Worm (Caenorhabditis elegans) whole organism, young adult: ENCODE measurements around the gene C34C12.1.

Source experiments
- F10E7.11 ChIP-seq: sonication (generic microtip); optimal IDR thresholded peaks from 2 replicates; lab custom pipeline; 2017; ENCODE audit warnings: mild to moderate bottlenecking, missing genetic modification characterization, moderate library complexity, missing compliant biosample characterization
- F22D6.2 ChIP-seq: sonication (generic microtip); optimal IDR thresholded peaks from 2 replicates; lab custom pipeline; 2016; ENCODE audit warnings: mild to moderate bottlenecking, missing genetic modification characterization, missing compliant biosample characterization
- F37B4.10 ChIP-seq: fragments of 200-800 bp; sonication (Bioruptor generic); IDR thresholded peaks from 2 replicates; pipeline ENCODE4 v1.3.6; 2022; ENCODE audit warnings: missing genetic modification characterization, missing compliant biosample characterization
- F39B2.1 ChIP-seq: fragments of 200-800 bp; sonication (Bioruptor generic); IDR thresholded peaks from 2 replicates; pipeline ENCODE4 v1.3.6; 2022; ENCODE audit warnings: missing genetic modification reagents, missing genetic modification characterization, missing compliant biosample characterization
- F52B5.7 ChIP-seq: sonication (generic microtip); optimal IDR thresholded peaks from 2 replicates; lab custom pipeline; 2016; ENCODE audit warnings: mild to moderate bottlenecking, missing genetic modification characterization, missing compliant biosample characterization
- F55B11.4 ChIP-seq: sonication (generic microtip); optimal IDR thresholded peaks from 2 replicates; lab custom pipeline; 2016; ENCODE audit warnings: missing compliant biosample characterization, missing genetic modification characterization, borderline replicate concordance; ENCODE audit not compliant: insufficient read depth
- F57A8.1 ChIP-seq: fragments of 200-800 bp; sonication (Bioruptor generic); optimal IDR thresholded peaks from 2 replicates; lab custom pipeline; 2018; ENCODE audit warnings: mild to moderate bottlenecking, missing genetic modification characterization, moderate library complexity, missing compliant biosample characterization
- T26A5.8 ChIP-seq: sonication (generic microtip); optimal IDR thresholded peaks from 2 replicates; lab custom pipeline; 2016; ENCODE audit warnings: missing genetic modification characterization, missing compliant biosample characterization
- Y53G8AR.9 ChIP-seq: fragments of 200-800 bp; sonication (Bioruptor generic); conservative IDR thresholded peaks from 2 replicates; pipeline ENCODE4 v1.3.6; 2022; ENCODE audit warnings: missing genetic modification reagents, missing genetic modification characterization, missing compliant biosample characterization
- Y67H2A.10 ChIP-seq: fragments of 200-800 bp; sonication (Bioruptor generic); conservative IDR thresholded peaks from 2 replicates; pipeline ENCODE4 v1.3.6; 2022; ENCODE audit warnings: missing genetic modification reagents, missing genetic modification characterization, missing compliant biosample characterization
- Y95B8A.8 ChIP-seq: fragments of 200-800 bp; sonication (Bioruptor generic); IDR thresholded peaks from 2 replicates; pipeline ENCODE4 v1.3.6; 2022; ENCODE audit warnings: missing genetic modification reagents, missing genetic modification characterization, missing compliant biosample characterization
- ZK185.1 ChIP-seq: sonication (generic microtip); optimal IDR thresholded peaks from 2 replicates; lab custom pipeline; 2016; ENCODE audit warnings: mild to moderate bottlenecking, missing genetic modification characterization, missing compliant biosample characterization; ENCODE audit not compliant: poor library complexity, severe bottlenecking
- aptf-2 ChIP-seq: fragments of 200-800 bp; sonication (Bioruptor generic); conservative IDR thresholded peaks from 2 replicates; pipeline ENCODE4 v1.3.6; 2022; ENCODE audit warnings: missing genetic modification reagents, missing genetic modification characterization, missing compliant biosample characterization
- athp-1 ChIP-seq: sonication (generic microtip); optimal IDR thresholded peaks from 2 replicates; lab custom pipeline; 2017; ENCODE audit warnings: mild to moderate bottlenecking, missing genetic modification characterization, missing compliant biosample characterization
- attf-3 ChIP-seq: fragments of 200-800 bp; sonication (Bioruptor generic); conservative IDR thresholded peaks from 2 replicates; pipeline ENCODE4 v1.3.6; 2022; ENCODE audit warnings: missing genetic modification reagents, missing genetic modification characterization, missing compliant biosample characterization
- bed-1 ChIP-seq: fragments of 200-800 bp; sonication (Bioruptor generic); IDR thresholded peaks from 2 replicates; pipeline ENCODE4 v1.3.6; 2022; ENCODE audit warnings: missing genetic modification reagents, missing genetic modification characterization, missing compliant biosample characterization
- ccch-3 ChIP-seq: fragments of 200-800 bp; sonication (Bioruptor generic); optimal IDR thresholded peaks from 2 replicates; lab custom pipeline; 2018; ENCODE audit warnings: mild to moderate bottlenecking, missing genetic modification characterization, missing compliant biosample characterization
- die-1 ChIP-seq: sonication (generic microtip); optimal IDR thresholded peaks from 2 replicates; lab custom pipeline; 2016; ENCODE audit warnings: missing genotype, mild to moderate bottlenecking, missing genetic modification characterization, missing compliant biosample characterization
- dpl-1 ChIP-seq: fragments of 150-350 bp; optimal IDR thresholded peaks from 2 replicates; lab custom pipeline; 2014; ENCODE audit warnings: missing biosample characterization, missing genetic modification reagents, missing genetic modification characterization
- egl-44 ChIP-seq: fragments of 200-800 bp; sonication (Bioruptor generic); IDR thresholded peaks from 2 replicates; pipeline ENCODE4 v1.3.6; 2022; ENCODE audit warnings: missing genetic modification reagents, missing genetic modification characterization, missing compliant biosample characterization
- egrh-3 ChIP-seq: fragments of 200-800 bp; sonication (Bioruptor generic); IDR thresholded peaks from 2 replicates; pipeline ENCODE4 v1.3.6; 2022; ENCODE audit warnings: missing genetic modification reagents, missing genetic modification characterization, missing compliant biosample characterization
- ekl-4 ChIP-seq: fragments of 200-800 bp; sonication (Bioruptor generic); IDR thresholded peaks from 2 replicates; pipeline ENCODE4 v1.3.6; 2022; ENCODE audit warnings: missing genetic modification reagents, missing genetic modification characterization, missing compliant biosample characterization
- ets-4 ChIP-seq: fragments of 200-800 bp; sonication (Bioruptor generic); optimal IDR thresholded peaks from 2 replicates; lab custom pipeline; 2018; ENCODE audit warnings: mild to moderate bottlenecking, missing genetic modification characterization, missing compliant biosample characterization
- gei-17 ChIP-seq: fragments of 200-800 bp; sonication (Bioruptor generic); optimal IDR thresholded peaks from 2 replicates; lab custom pipeline; 2018; ENCODE audit warnings: mild to moderate bottlenecking, missing genetic modification characterization, missing compliant biosample characterization
- hmg-1.2 ChIP-seq: fragments of 200-800 bp; sonication (Bioruptor generic); IDR thresholded peaks from 2 replicates; pipeline ENCODE4 v1.3.6; 2022; ENCODE audit warnings: missing genetic modification reagents, missing genetic modification characterization, missing compliant biosample characterization
- hmg-20 ChIP-seq: fragments of 200-800 bp; sonication (Bioruptor generic); IDR thresholded peaks from 2 replicates; pipeline ENCODE4 v1.3.6; 2022; ENCODE audit warnings: missing genetic modification reagents, missing genetic modification characterization, missing compliant biosample characterization
- hrde-1 ChIP-seq: sonication (generic microtip); optimal IDR thresholded peaks from 2 replicates; lab custom pipeline; 2016; ENCODE audit warnings: missing genetic modification characterization, mild to moderate bottlenecking, missing compliant biosample characterization, moderate library complexity, missing genotype, missing genetic modification reagents, borderline replicate concordance
- let-607 ChIP-seq, 2 experiments: fragments of 200-800 bp in 1 of 2; sonication (Bioruptor generic) in 1 of 2; sonication (generic microtip) in 1 of 2; optimal IDR thresholded peaks; 2 replicates each; lab custom pipeline; 2016 to 2018; ENCODE audit warnings: mild to moderate bottlenecking in 2 of 2, missing compliant biosample characterization in 2 of 2, missing genetic modification characterization in 2 of 2, moderate library complexity in 2 of 2, missing genotype in 1 of 2
- lin-40 ChIP-seq: sonication (generic microtip); optimal IDR thresholded peaks from 2 replicates; lab custom pipeline; 2016; ENCODE audit warnings: missing genetic modification characterization, mild to moderate bottlenecking, missing compliant biosample characterization, missing genotype, missing genetic modification reagents
- lsy-27 ChIP-seq: sonication (generic microtip); optimal IDR thresholded peaks from 2 replicates; lab custom pipeline; 2017; ENCODE audit warnings: missing genetic modification characterization, mild to moderate bottlenecking, missing compliant biosample characterization, antibody characterized with exemption, missing genotype, borderline replicate concordance; ENCODE audit not compliant: insufficient read depth
- madf-10 ChIP-seq: sonication (generic microtip); optimal IDR thresholded peaks from 2 replicates; lab custom pipeline; 2016; ENCODE audit warnings: mild to moderate bottlenecking, missing genetic modification characterization, missing compliant biosample characterization
- mcd-1 ChIP-seq: fragments of 200-800 bp; sonication (Bioruptor generic); IDR thresholded peaks from 2 replicates; pipeline ENCODE4 v1.3.6; 2022; ENCODE audit warnings: missing genetic modification reagents, missing genetic modification characterization, missing compliant biosample characterization
- mel-28 ChIP-seq: sonication (generic microtip); optimal IDR thresholded peaks from 2 replicates; lab custom pipeline; 2016; ENCODE audit warnings: borderline replicate concordance, mild to moderate bottlenecking, missing genetic modification characterization, missing compliant biosample characterization
- nfya-2 ChIP-seq: fragments of 200-800 bp; sonication (Bioruptor generic); IDR thresholded peaks from 2 replicates; pipeline ENCODE4 v1.3.6; 2022; ENCODE audit warnings: missing genetic modification reagents, missing genetic modification characterization, missing compliant biosample characterization
- nhr-120 ChIP-seq: fragments of 200-800 bp; sonication (Bioruptor generic); IDR thresholded peaks from 2 replicates; pipeline ENCODE4 v1.3.6; 2022; ENCODE audit warnings: missing genetic modification characterization, missing compliant biosample characterization
- nhr-179 ChIP-seq: sonication (generic microtip); optimal IDR thresholded peaks from 2 replicates; lab custom pipeline; 2016; ENCODE audit warnings: mild to moderate bottlenecking, missing genetic modification characterization, missing compliant biosample characterization
- nhr-90 ChIP-seq: sonication (generic microtip); optimal IDR thresholded peaks from 2 replicates; lab custom pipeline; 2016; ENCODE audit warnings: missing genotype, mild to moderate bottlenecking, missing genetic modification characterization, missing compliant biosample characterization
- rcor-1 ChIP-seq: fragments of 200-800 bp; sonication (Bioruptor generic); IDR thresholded peaks from 2 replicates; pipeline ENCODE4 v1.3.6; 2022; ENCODE audit warnings: missing genetic modification reagents, missing genetic modification characterization, missing compliant biosample characterization
- repo-1 ChIP-seq: sonication (generic microtip); optimal IDR thresholded peaks from 2 replicates; lab custom pipeline; 2017; ENCODE audit warnings: mild to moderate bottlenecking, missing genetic modification characterization, missing compliant biosample characterization
- sdz-38 ChIP-seq: sonication (generic microtip); optimal IDR thresholded peaks from 2 replicates; lab custom pipeline; 2016; ENCODE audit warnings: missing genotype, missing genetic modification characterization, missing compliant biosample characterization
- snpc-1.1 ChIP-seq: sonication (generic microtip); optimal IDR thresholded peaks from 2 replicates; lab custom pipeline; 2017; ENCODE audit warnings: missing genetic modification characterization, mild to moderate bottlenecking, missing compliant biosample characterization, antibody characterized with exemption, moderate library complexity, missing genotype, missing genetic modification reagents; ENCODE audit not compliant: insufficient read depth
- snpc-4 ChIP-seq, 5 experiments: fragments of 150-350 bp in 1 of 5; sonication (generic microtip) in 4 of 5; optimal IDR thresholded peaks; 2 replicates each; lab custom pipeline; 2014 to 2018; ENCODE audit warnings: missing genetic modification characterization in 5 of 5, missing biosample characterization in 3 of 5, antibody characterized with exemption in 2 of 5, mild to moderate bottlenecking in 2 of 5, missing compliant biosample characterization in 2 of 5, missing genotype in 2 of 5, moderate library complexity in 2 of 5, missing genetic modification reagents in 1 of 5
- xnd-1 ChIP-seq: sonication (generic microtip); optimal IDR thresholded peaks from 2 replicates; lab custom pipeline; 2016; ENCODE audit warnings: missing genotype, missing genetic modification reagents, missing genetic modification characterization, missing compliant biosample characterization

The C34C12.1 gene

ce11 chrIII:3503286-3503685 is 49.1 kb downstream of the C34C12.1 start, which contains the start of gene rpl-16 (continued):
- TF ChIP-seq attf-3 (GFP tag; lab: Robert Waterston, UW) (no peak), Y53G8AR.9 (GFP tag; lab: Robert Waterston, UW) (peak; percentile 70), F39B2.1 (GFP tag; lab: Robert Waterston, UW) (peak; percentile 34; the same call in 1 of the 2 replicates), repo-1 (peak; percentile 36), madf-10 (no peak), nfya-2 (no peak)
- TF ChIP-seq, all 124 proteins: peak for 21

DNA sequence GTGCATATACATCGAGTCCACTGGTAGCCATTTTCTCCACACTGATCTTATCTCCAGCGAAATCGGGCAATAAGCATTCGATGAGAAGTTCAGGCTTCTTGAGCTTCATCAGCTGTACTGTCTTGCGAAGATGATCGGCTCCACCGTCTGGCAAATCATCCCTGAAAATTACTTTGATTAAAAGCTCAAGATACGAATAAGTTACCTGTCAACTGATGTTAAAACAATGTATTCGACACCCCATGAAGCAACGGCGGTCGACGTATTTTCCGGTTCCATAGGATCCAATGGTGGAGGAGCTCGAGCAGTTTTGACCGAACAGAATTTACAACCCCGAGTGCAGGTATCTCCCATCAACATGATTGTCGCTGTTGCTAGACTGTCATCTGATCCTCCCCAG is 50.1 kb downstream of the C34C12.1 start:
- peak; percentile 32; the same call in 1 of the 2 replicates for TF ChIP-seq egl-44 (GFP tag; lab: Robert Waterston, UW)
- TF ChIP-seq lsy-27 (tag; lab: Kevin White, UChicago), result no peak

DNA sequence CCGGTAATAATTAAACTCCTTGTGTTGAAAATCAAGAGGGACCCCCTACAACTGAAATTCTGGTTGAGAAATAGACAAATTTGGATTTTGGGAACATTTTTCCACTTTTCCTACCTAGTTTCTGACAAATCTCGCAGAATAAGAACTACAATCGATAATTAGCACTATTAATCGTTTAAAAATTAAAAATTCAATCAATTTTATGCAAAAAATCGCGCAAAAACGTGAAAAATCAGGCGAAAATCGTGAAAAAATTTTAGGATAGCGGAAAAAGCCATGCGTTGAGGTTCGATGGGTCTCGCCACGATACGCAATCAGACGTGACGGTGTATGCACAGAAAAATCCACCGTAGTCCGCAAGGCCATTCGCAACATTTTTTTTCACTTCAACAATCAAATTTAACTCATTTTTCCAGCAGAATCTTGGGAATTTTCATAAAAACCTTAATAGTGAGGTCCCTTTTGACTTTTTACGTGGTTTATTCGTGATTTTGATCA is 51.0 kb downstream of the C34C12.1 start, which contains the start of gene lias-1:
Gene lias-1, minus strand, starts transcription at position 51 of the 498 bp plus-strand sequence.
- TF ChIP-seq lin-40 (tag; lab: Kevin White, UChicago), result peak; percentile 70
- peak; percentile 78 for TF ChIP-seq mcd-1 (GFP tag; lab: Robert Waterston, UW)
- no peak for TF ChIP-seq die-1 (tag; lab: Kevin White, UChicago)
- no peak for TF ChIP-seq bed-1 (GFP tag; lab: Robert Waterston, UW)
- TF ChIP-seq F37B4.10 (GFP tag; lab: Robert Waterston, UW), result no peak
- TF ChIP-seq F10E7.11 (tag; lab: Kevin White, UChicago), result no peak
- no peak for TF ChIP-seq nhr-179 (tag; lab: Kevin White, UChicago)
- TF ChIP-seq athp-1 (tag; lab: Kevin White, UChicago), result no peak
- TF ChIP-seq F52B5.7, result no peak
- TF ChIP-seq Y95B8A.8 (GFP tag; lab: Robert Waterston, UW), result no peak; the same call in 1 of the 2 replicates
- no peak for TF ChIP-seq nhr-120 (GFP tag; lab: Robert Waterston, UW)
- TF ChIP-seq mel-28 (tag; lab: Kevin White, UChicago), result no peak
- peak; percentile 69 for TF ChIP-seq hmg-1.2 (GFP tag; lab: Robert Waterston, UW)
- no peak for TF ChIP-seq F55B11.4 (tag; lab: Kevin White, UChicago)
- no peak for TF ChIP-seq let-607 (tag; optimal IDR thresholded peaks at IDR 0.05; lab: Kevin White, UChicago)
- TF ChIP-seq ZK185.1 (tag; lab: Kevin White, UChicago), result peak; percentile 76
- no peak for TF ChIP-seq nhr-90 (tag; lab: Kevin White, UChicago)
- no peak for TF ChIP-seq Y67H2A.10 (GFP tag; lab: Robert Waterston, UW)
- TF ChIP-seq gei-17 (GFP tag; lab: Kevin White, UChicago), result no peak
- TF ChIP-seq T26A5.8 (tag; lab: Kevin White, UChicago), result no peak
- no peak for TF ChIP-seq xnd-1 (tag; lab: Kevin White, UChicago)
- TF ChIP-seq F57A8.1 (GFP tag; lab: Kevin White, UChicago), result no peak
- no peak for TF ChIP-seq hrde-1 (tag; lab: Kevin White, UChicago)
- TF ChIP-seq aptf-2 (GFP tag; lab: Robert Waterston, UW), result no peak
- TF ChIP-seq sdz-38 (tag; lab: Kevin White, UChicago), result no peak
- TF ChIP-seq hmg-20, result no peak
- no peak for TF ChIP-seq repo-1
- TF ChIP-seq ets-4, result no peak
- no peak for TF ChIP-seq snpc-4 (GFP tag; optimal IDR thresholded peaks at IDR 0.05; lab: Kevin White, UChicago)
- TF ChIP-seq snpc-4 (tag; optimal IDR thresholded peaks at IDR 0.05; lab: Kevin White, UChicago), result peak in 3 of 4 experiments; percentile 28 to 45 (median 31)
- peak; percentile 14 for TF ChIP-seq snpc-1.1
- peak; percentile 58 for TF ChIP-seq dpl-1 (GFP tag; lab: Kevin White, UChicago)
- TF ChIP-seq rcor-1, result peak; percentile 59
- TF ChIP-seq ccch-3 (GFP tag; lab: Kevin White, UChicago), result no peak
- TF ChIP-seq F22D6.2 (tag; lab: Kevin White, UChicago), result peak; percentile 7
- 0 out of 2 replicates have a peak, but pooled peaks have one; percentile 34 for TF ChIP-seq ekl-4 (GFP tag; lab: Robert Waterston, UW)
- no peak for TF ChIP-seq egrh-3
- 0 out of 2 replicates have a peak, but pooled peaks have one; percentile 39 for TF ChIP-seq Y53G8AR.9 (GFP tag; lab: Robert Waterston, UW)
